Worm (Caenorhabditis elegans): ENCODE results near the gene marc-2.

The marc-2 gene

DNA sequence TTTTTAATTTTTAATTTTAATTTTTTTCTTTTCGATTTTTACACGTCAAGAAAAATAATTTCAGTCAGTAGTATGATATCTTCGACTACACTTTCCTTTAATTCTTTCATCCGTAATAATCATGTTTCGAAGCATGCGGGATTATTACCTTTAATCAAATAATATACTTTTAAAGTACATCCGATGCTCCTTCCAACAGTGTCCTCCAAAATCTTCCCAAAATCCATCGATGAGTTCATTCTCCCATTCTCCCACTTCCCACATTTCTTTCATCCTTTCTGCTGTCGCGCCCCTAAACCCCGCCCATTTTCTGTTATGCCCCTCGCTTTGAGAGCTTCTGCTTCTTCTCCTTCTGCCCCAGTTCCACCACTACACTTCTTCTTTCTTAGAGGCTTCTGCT is 33.9 kb upstream of the marc-2 start, which contains the start of gene lgc-57:
TSS of gene lgc-57 (plus strand) at position 301 of the 400 bp plus-strand sequence.
- TF ChIP-seq unc-120 (tag; optimal IDR thresholded peaks at IDR 0.05; ENCODE audit: poor library complexity, severe bottlenecking) (no peak), sem-2 (GFP tag; optimal IDR thresholded peaks at IDR 0.05) (no peak), lsy-2 (tag; optimal IDR thresholded peaks at IDR 0.05) (no peak), mab-5 (tag; optimal IDR thresholded peaks at IDR 0.05) (no peak), unc-39 (tag; optimal IDR thresholded peaks at IDR 0.05) (no peak), lin-32 (GFP tag; optimal IDR thresholded peaks at IDR 0.05) (no peak)

DNA sequence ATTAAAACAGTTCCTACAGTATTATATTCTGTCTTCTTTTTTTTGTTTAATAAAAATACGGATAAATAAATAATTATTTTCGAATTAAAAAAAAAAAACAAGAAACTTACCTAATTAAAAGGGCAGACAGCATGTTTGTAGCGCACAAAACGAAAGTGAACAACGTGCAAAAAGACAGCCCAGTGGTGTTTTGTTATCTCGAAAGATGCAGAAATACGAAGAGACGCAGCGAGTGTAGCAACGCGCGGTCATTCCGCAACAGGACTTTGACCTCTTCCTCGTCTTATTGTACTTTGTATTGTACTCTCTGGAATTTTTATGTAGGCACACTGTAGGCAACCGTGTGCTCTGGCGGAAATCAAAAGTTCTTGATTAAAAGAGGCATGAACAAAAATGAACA is 32.9 kb upstream of the marc-2 start, which contains the start of gene gbh-1:
TSS of gene gbh-1 (minus strand) at position 149 of the 400 bp plus-strand sequence.
- TF ChIP-seq lin-13 (tag; optimal IDR thresholded peaks at IDR 0.05) (no peak), ceh-43 (GFP tag; optimal IDR thresholded peaks at IDR 0.05) (no peak), sptf-1 (tag; optimal IDR thresholded peaks at IDR 0.05) (no peak), lin-32 (GFP tag; optimal IDR thresholded peaks at IDR 0.05) (no peak), elt-1 (tag; optimal IDR thresholded peaks at IDR 0.05; ENCODE audit: borderline replicate concordance, insufficient read depth) (no peak), ztf-11 (tag; optimal IDR thresholded peaks at IDR 0.05) (no peak), nhr-2 (tag; optimal IDR thresholded peaks at IDR 0.05) (no peak), mab-5 (tag; optimal IDR thresholded peaks at IDR 0.05) (no peak), nhr-76 (tag; optimal IDR thresholded peaks at IDR 0.05) (no peak), hlh-1 (tag; optimal IDR thresholded peaks at IDR 0.05) (no peak), drap-1 (GFP tag; optimal IDR thresholded peaks at IDR 0.05) (no peak), pha-4 (tag; optimal IDR thresholded peaks at IDR 0.05) (no peak), nhr-237 (tag; optimal IDR thresholded peaks at IDR 0.05) (no peak), mls-2 (tag; optimal IDR thresholded peaks at IDR 0.05) (no peak), ceh-39 (tag; optimal IDR thresholded peaks at IDR 0.05) (no peak), mep-1 (tag; optimal IDR thresholded peaks at IDR 0.05) (no peak), flh-1 (GFP tag; optimal IDR thresholded peaks at IDR 0.05) (no peak), M03D4.4 (tag; optimal IDR thresholded peaks at IDR 0.05) (no peak), nhr-12 (tag; optimal IDR thresholded peaks at IDR 0.05) (no peak)

DNA sequence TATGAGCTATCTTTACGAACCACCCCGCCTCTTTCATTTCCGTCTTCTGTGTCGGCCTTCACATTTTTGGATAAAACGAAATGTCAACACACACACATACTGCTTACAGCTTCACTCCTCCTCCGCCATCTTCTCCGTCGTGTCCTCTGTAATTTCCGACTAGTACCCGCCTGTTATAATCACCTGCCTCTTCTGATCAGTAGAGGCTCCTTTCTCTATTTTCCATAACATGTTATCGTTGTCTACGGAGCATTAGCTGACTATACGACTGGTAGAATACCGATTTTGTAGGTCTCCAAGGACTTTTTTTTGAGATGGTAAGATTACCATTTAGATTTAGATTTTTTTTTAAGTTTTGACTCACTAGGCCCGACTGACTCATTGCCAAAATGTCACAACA is 24.2 kb upstream of the marc-2 start:
- TF ChIP-seq sptf-1 (tag; optimal IDR thresholded peaks at IDR 0.05) (no peak), nhr-2 (tag; optimal IDR thresholded peaks at IDR 0.05) (no peak), lsy-2 (tag; optimal IDR thresholded peaks at IDR 0.05) (no peak), sem-2 (GFP tag; optimal IDR thresholded peaks at IDR 0.05) (no peak), mep-1 (tag; optimal IDR thresholded peaks at IDR 0.05) (no peak), drap-1 (GFP tag; optimal IDR thresholded peaks at IDR 0.05) (no peak), nhr-237 (tag; optimal IDR thresholded peaks at IDR 0.05) (no peak), ceh-83 (GFP tag; optimal IDR thresholded peaks at IDR 0.05) (no peak), nhr-28 (tag; optimal IDR thresholded peaks at IDR 0.05) (no peak), tbx-8 (GFP tag; optimal IDR thresholded peaks at IDR 0.05) (no peak), hlh-1 (tag; optimal IDR thresholded peaks at IDR 0.05) (no peak), flh-1 (GFP tag; optimal IDR thresholded peaks at IDR 0.05) (no peak), ztf-11 (tag; optimal IDR thresholded peaks at IDR 0.05) (no peak), mab-5 (tag; optimal IDR thresholded peaks at IDR 0.05) (no peak)

DNA sequence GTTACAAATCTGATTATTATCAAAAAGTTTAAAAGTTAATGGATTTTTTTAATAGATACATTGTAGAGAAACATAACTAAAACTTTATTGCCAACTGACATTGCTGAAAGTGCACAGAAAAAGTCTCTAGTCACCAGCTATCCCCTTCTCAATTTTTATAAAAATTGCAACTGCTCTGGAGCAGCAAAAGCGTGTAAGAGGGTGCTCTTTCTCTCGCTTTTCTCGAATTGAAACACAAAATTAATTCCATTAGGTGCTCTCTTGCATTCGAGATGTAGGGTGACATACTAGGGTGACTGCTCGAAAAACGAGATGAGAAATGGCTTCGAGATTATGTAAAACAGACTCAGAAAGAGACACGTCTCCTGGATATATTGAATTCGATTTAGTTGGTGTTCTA is 19.8 kb upstream of the marc-2 start:
- TF ChIP-seq flh-1 (GFP tag; optimal IDR thresholded peaks at IDR 0.05) (no peak), nhr-28 (tag; optimal IDR thresholded peaks at IDR 0.05) (no peak), tbx-8 (GFP tag; optimal IDR thresholded peaks at IDR 0.05) (no peak), ces-1 (GFP tag; optimal IDR thresholded peaks at IDR 0.05) (peak; percentile 63)

DNA sequence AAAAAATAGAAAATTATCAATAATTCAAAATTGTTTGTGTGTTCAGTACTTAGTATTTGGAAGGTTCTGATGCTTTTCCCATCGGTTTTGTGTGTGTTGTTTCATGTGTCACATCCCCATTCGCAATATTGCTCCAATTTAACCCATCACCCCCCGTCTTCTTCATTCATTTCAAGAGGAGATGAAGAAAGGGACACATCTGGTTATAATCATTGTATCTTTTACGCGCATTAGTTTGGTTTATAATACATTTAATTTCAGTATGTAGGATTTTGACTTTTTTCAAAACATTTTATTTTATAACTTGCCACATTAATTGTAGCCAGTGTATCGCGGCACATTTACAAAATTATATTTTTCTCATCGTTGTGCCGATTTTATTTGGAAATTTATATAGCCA is 19.3 kb upstream of the marc-2 start:
- no peak for TF ChIP-seq ceh-83 (GFP tag; optimal IDR thresholded peaks at IDR 0.05)
- peak; percentile 1 for TF ChIP-seq ces-1 (GFP tag; optimal IDR thresholded peaks at IDR 0.05)
- no peak for TF ChIP-seq ceh-39 (tag; optimal IDR thresholded peaks at IDR 0.05)
- TF ChIP-seq ceh-43 (GFP tag; optimal IDR thresholded peaks at IDR 0.05), result no peak

DNA sequence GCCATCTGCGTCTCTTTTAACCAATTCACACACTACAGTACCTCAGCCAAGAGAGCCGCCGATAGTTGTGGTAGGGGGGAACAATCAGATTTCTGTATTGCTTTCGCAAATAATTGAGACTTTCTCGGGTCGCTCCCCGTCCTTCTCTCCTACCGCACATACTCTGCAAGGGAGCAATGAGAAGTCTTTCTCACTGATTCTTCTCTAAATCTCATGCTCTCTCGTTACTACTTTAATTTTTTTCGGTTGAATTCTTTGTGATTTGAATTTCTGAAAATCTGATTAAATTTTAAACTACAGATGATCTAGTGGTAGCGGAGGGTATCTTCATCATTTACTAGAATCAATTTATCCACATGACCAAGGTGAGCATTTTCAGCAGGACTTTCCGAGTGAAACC is 14.5 kb upstream of the marc-2 start, which contains the start of gene ptb-1:
TSS of gene ptb-1 (plus strand) at position 301 of the 400 bp plus-strand sequence.
- TF ChIP-seq unc-62 (GFP tag; optimal IDR thresholded peaks at IDR 0.05), result no peak
- no peak for TF ChIP-seq bed-3 (GFP tag; optimal IDR thresholded peaks at IDR 0.05)
- TF ChIP-seq snpc-4 (tag; optimal IDR thresholded peaks at IDR 0.05), result no peak
- no peak for TF ChIP-seq ceh-39 (tag; optimal IDR thresholded peaks at IDR 0.05)
- TF ChIP-seq nhr-2 (tag; optimal IDR thresholded peaks at IDR 0.05), result no peak
- no peak for TF ChIP-seq nhr-28 (tag; optimal IDR thresholded peaks at IDR 0.05)
- TF ChIP-seq hlh-1 (tag; optimal IDR thresholded peaks at IDR 0.05), result no peak
- TF ChIP-seq ces-1 (GFP tag; optimal IDR thresholded peaks at IDR 0.05), result no peak
- no peak for TF ChIP-seq mep-1 (tag; optimal IDR thresholded peaks at IDR 0.05)
- no peak for TF ChIP-seq cnd-1 (tag; optimal IDR thresholded peaks at IDR 0.05)
- no peak for TF ChIP-seq unc-120 (tag; optimal IDR thresholded peaks at IDR 0.05; ENCODE audit: poor library complexity, severe bottlenecking)
- TF ChIP-seq nhr-237 (tag; optimal IDR thresholded peaks at IDR 0.05), result no peak
- no peak for TF ChIP-seq ceh-43 (GFP tag; optimal IDR thresholded peaks at IDR 0.05)
- TF ChIP-seq ztf-11 (tag; optimal IDR thresholded peaks at IDR 0.05), result no peak
- TF ChIP-seq nhr-12 (tag; optimal IDR thresholded peaks at IDR 0.05), result no peak
- no peak for TF ChIP-seq tbx-8 (GFP tag; optimal IDR thresholded peaks at IDR 0.05)
- no peak for TF ChIP-seq lin-32 (GFP tag; optimal IDR thresholded peaks at IDR 0.05)
- no peak for TF ChIP-seq ceh-83 (GFP tag; optimal IDR thresholded peaks at IDR 0.05)
- TF ChIP-seq elt-3 (tag; optimal IDR thresholded peaks at IDR 0.05), result no peak
- TF ChIP-seq zip-8 (tag; optimal IDR thresholded peaks at IDR 0.05), result no peak

Data from whole organism, mixed stage, embryonic.